Fruit fly (Drosophila melanogaster) whole organism, embryonic: Measurements from ENCODE around the gene rtv.
A peak's percentile ranks its signal among the peaks of the same experiment; 100 is the strongest.

ENCODE experiments used
- Aef1 ChIP-seq: fragments of 200-800 bp; sonication (Bioruptor generic); IDR thresholded peaks from 3 replicates; pipeline ENCODE4 v1.3.6; 2022; ENCODE audit warnings: missing biosample characterization, missing genetic modification characterization
- Atf6 ChIP-seq: fragments of 200-800 bp; sonication (Bioruptor generic); IDR thresholded peaks from 2 replicates; pipeline ENCODE4 v1.3.6; 2022; ENCODE audit warnings: missing biosample characterization, missing genetic modification characterization
- B-H2 ChIP-seq: fragments of 200-800 bp; sonication (Bioruptor generic); optimal IDR thresholded peaks from 2 replicates; lab custom pipeline; 2018; ENCODE audit warnings: missing biosample characterization, mild to moderate bottlenecking, missing genetic modification characterization
- Bdp1 ChIP-seq: fragments of 200-800 bp; sonication (Bioruptor generic); optimal IDR thresholded peaks from 3 replicates; lab custom pipeline; 2016; ENCODE audit warnings: missing biosample characterization, missing genetic modification characterization
- BtbVII ChIP-seq: fragments of 200-800 bp; sonication (Bioruptor generic); optimal IDR thresholded peaks from 3 replicates; lab custom pipeline; 2017; ENCODE audit warnings: missing biosample characterization, mild to moderate bottlenecking, missing genetic modification characterization
- CG10147 ChIP-seq: fragments of 200-800 bp; sonication (Bioruptor generic); optimal IDR thresholded peaks from 2 replicates; lab custom pipeline; 2019; ENCODE audit warnings: missing biosample characterization, mild to moderate bottlenecking, missing genetic modification characterization, moderate library complexity
- CG10462 ChIP-seq: fragments of 200-800 bp; sonication (Bioruptor generic); optimal IDR thresholded peaks from 2 replicates; lab custom pipeline; 2016; ENCODE audit warnings: missing biosample characterization, missing genetic modification characterization
- CG11085 ChIP-seq: fragments of 200-800 bp; sonication (Bioruptor generic); IDR thresholded peaks from 2 replicates; pipeline ENCODE4 v1.3.6; 2022; ENCODE audit warnings: missing biosample characterization, missing genetic modification characterization
- CG11093 ChIP-seq: fragments of 200-800 bp; sonication (Bioruptor generic); IDR thresholded peaks from 3 replicates; pipeline ENCODE4 v1.3.6; 2022; ENCODE audit warnings: missing biosample characterization, missing genetic modification characterization
- CG11247 ChIP-seq: fragments of 200-800 bp; sonication (Bioruptor generic); IDR thresholded peaks from 2 replicates; pipeline ENCODE4 v1.3.6; 2022; ENCODE audit warnings: missing biosample characterization, missing genetic modification characterization
- CG11560 ChIP-seq: fragments of 200-800 bp; sonication (Bioruptor generic); IDR thresholded peaks from 3 replicates; pipeline ENCODE4 v1.3.6; 2022; ENCODE audit warnings: missing biosample characterization, missing genetic modification characterization
- CG11696 ChIP-seq: fragments of 200-800 bp; sonication (Bioruptor generic); IDR thresholded peaks from 2 replicates; pipeline ENCODE4 v1.3.6; 2022; ENCODE audit warnings: missing biosample characterization, missing genetic modification characterization
- CG15601 ChIP-seq: fragments of 200-800 bp; sonication (Bioruptor generic); optimal IDR thresholded peaks from 3 replicates; lab custom pipeline; 2019; ENCODE audit warnings: missing biosample characterization, mild to moderate bottlenecking, missing genetic modification characterization, moderate library complexity
- CG2199 ChIP-seq: fragments of 200-800 bp; sonication (Bioruptor generic); IDR thresholded peaks from 3 replicates; pipeline ENCODE4 v1.3.6; 2022; ENCODE audit warnings: missing biosample characterization, missing genetic modification characterization
- CG30403 ChIP-seq: fragments of 200-800 bp; sonication (Bioruptor generic); optimal IDR thresholded peaks from 3 replicates; lab custom pipeline; 2016; ENCODE audit warnings: missing biosample characterization, missing genetic modification characterization
- CG32532 ChIP-seq: fragments of 200-800 bp; sonication (Bioruptor generic); IDR thresholded peaks from 2 replicates; pipeline ENCODE4 v1.3.6; 2022; ENCODE audit warnings: missing biosample characterization, missing genetic modification characterization
- CG3726 ChIP-seq: fragments of 200-800 bp; sonication (Bioruptor generic); IDR thresholded peaks from 3 replicates; pipeline ENCODE4, ENCODE4 v1.3.6; 2022; ENCODE audit warnings: missing biosample characterization, missing genetic modification characterization
- CG4617 ChIP-seq: fragments of 200-800 bp; sonication (Bioruptor generic); optimal IDR thresholded peaks from 3 replicates; lab custom pipeline; 2016; ENCODE audit warnings: missing biosample characterization, missing genetic modification characterization, borderline replicate concordance
- CG4730 ChIP-seq: fragments of 200-800 bp; sonication (Bioruptor generic); IDR thresholded peaks from 2 replicates; pipeline ENCODE4 v1.3.6; 2022; ENCODE audit warnings: missing biosample characterization, missing genetic modification characterization
- CG6689 ChIP-seq: fragments of 200-800 bp; sonication (Bioruptor generic); IDR thresholded peaks from 2 replicates; pipeline ENCODE4 v1.3.6; 2022; ENCODE audit warnings: missing biosample characterization, missing genetic modification characterization
- CG7963 ChIP-seq: fragments of 200-800 bp; sonication (Bioruptor generic); IDR thresholded peaks from 3 replicates; pipeline ENCODE4 v1.3.6; 2022; ENCODE audit warnings: missing biosample characterization, missing genetic modification characterization; ENCODE audit not compliant: partially characterized antibody
- CG7987 ChIP-seq: fragments of 200-800 bp; sonication (Bioruptor generic); optimal IDR thresholded peaks from 2 replicates; lab custom pipeline; 2018; ENCODE audit warnings: missing biosample characterization, mild to moderate bottlenecking, missing genetic modification characterization, moderate library complexity
- Camta ChIP-seq: fragments of 200-800 bp; sonication (Bioruptor generic); optimal IDR thresholded peaks from 2 replicates; lab custom pipeline; 2016; ENCODE audit warnings: missing biosample characterization, missing genetic modification characterization
- Dll ChIP-seq: fragments of 200-800 bp; sonication (Bioruptor generic); IDR thresholded peaks from 4 replicates; pipeline ENCODE4 v1.3.6; 2022; ENCODE audit warnings: missing biosample characterization, missing genetic modification characterization; ENCODE audit not compliant: partially characterized antibody
- Doc3 ChIP-seq: fragments of 200-800 bp; sonication (Bioruptor generic); IDR thresholded peaks from 3 replicates; pipeline ENCODE4 v1.3.6; 2022; ENCODE audit warnings: missing biosample characterization, missing genetic modification characterization; ENCODE audit not compliant: partially characterized antibody
- Fer2 ChIP-seq: fragments of 200-800 bp; sonication (Bioruptor generic); optimal IDR thresholded peaks from 2 replicates; lab custom pipeline; 2018; ENCODE audit warnings: missing biosample characterization, mild to moderate bottlenecking, missing genetic modification characterization, moderate library complexity
- NK7.1 ChIP-seq: fragments of 200-800 bp; sonication (Bioruptor generic); optimal IDR thresholded peaks from 3 replicates; lab custom pipeline; 2016; ENCODE audit warnings: missing biosample characterization, missing genetic modification characterization
- Neu2 ChIP-seq: fragments of 200-800 bp; sonication (Bioruptor generic); optimal IDR thresholded peaks from 3 replicates; lab custom pipeline; 2016; ENCODE audit warnings: missing biosample characterization, missing genetic modification characterization, borderline replicate concordance
- Nf-YC ChIP-seq: fragments of 200-800 bp; optimal IDR thresholded peaks from 3 replicates; lab custom pipeline; 2019; ENCODE audit warnings: missing biosample characterization, mild to moderate bottlenecking, missing genetic modification characterization, moderate library complexity
- Sry-δ ChIP-seq: fragments of 200-800 bp; sonication (Bioruptor generic); optimal IDR thresholded peaks from 2 replicates; lab custom pipeline; 2016; ENCODE audit warnings: missing biosample characterization, missing genetic modification characterization
- Xbp1 ChIP-seq: fragments of 200-800 bp; sonication (Bioruptor generic); optimal IDR thresholded peaks from 3 replicates; lab custom pipeline; 2016; ENCODE audit warnings: missing biosample characterization, mild to moderate bottlenecking, missing genetic modification characterization
- bigmax ChIP-seq: fragments of 200-800 bp; sonication (Bioruptor generic); optimal IDR thresholded peaks from 2 replicates; lab custom pipeline; 2018; ENCODE audit warnings: missing biosample characterization, mild to moderate bottlenecking, missing genetic modification characterization
- cato ChIP-seq: fragments of 200-800 bp; sonication (Bioruptor generic); optimal IDR thresholded peaks from 2 replicates; lab custom pipeline; 2016; ENCODE audit warnings: missing biosample characterization, missing genetic modification characterization, borderline replicate concordance
- chn ChIP-seq: fragments of 200-800 bp; sonication (Bioruptor generic); optimal IDR thresholded peaks from 2 replicates; lab custom pipeline; 2016; ENCODE audit warnings: missing biosample characterization, missing genetic modification characterization
- dimm ChIP-seq: fragments of 200-800 bp; sonication (Bioruptor generic); IDR thresholded peaks from 2 replicates; pipeline ENCODE4 v1.3.6; 2022; ENCODE audit warnings: missing biosample characterization, missing genetic modification characterization
- fd3F ChIP-seq: fragments of 200-800 bp; sonication (Bioruptor generic); optimal IDR thresholded peaks from 2 replicates; lab custom pipeline; 2018; ENCODE audit warnings: missing biosample characterization, mild to moderate bottlenecking, missing genetic modification characterization, moderate library complexity
- ftz-f1 ChIP-seq: fragments of 200-800 bp; sonication (Bioruptor generic); optimal IDR thresholded peaks from 2 replicates; lab custom pipeline; 2016; ENCODE audit warnings: missing biosample characterization, missing genetic modification characterization
- kah ChIP-seq: fragments of 200-800 bp; sonication (Bioruptor generic); optimal IDR thresholded peaks from 2 replicates; lab custom pipeline; 2018; ENCODE audit warnings: missing biosample characterization, mild to moderate bottlenecking, missing genetic modification characterization
- ken ChIP-seq: fragments of 200-800 bp; sonication (Bioruptor generic); IDR thresholded peaks from 3 replicates; pipeline ENCODE4 v1.3.6; 2022; ENCODE audit warnings: missing biosample characterization, missing genetic modification characterization
- lmd ChIP-seq: fragments of 200-800 bp; sonication (Bioruptor generic); IDR thresholded peaks from 2 replicates; pipeline ENCODE4 v1.3.6; 2022; ENCODE audit warnings: missing biosample characterization, missing genetic modification characterization
- lola ChIP-seq, 3 experiments: fragments of >200 bp in 2 of 3; fragments of 200-800 bp in 1 of 3; sonication (Bioruptor generic) in 1 of 3; optimal IDR thresholded peaks; 2 replicates each; lab custom pipeline; 2017 to 2019; ENCODE audit warnings: missing biosample characterization in 3 of 3, missing genetic modification characterization in 3 of 3, mild to moderate bottlenecking in 1 of 3, moderate library complexity in 1 of 3
- maf-S ChIP-seq: fragments of 200-800 bp; sonication (Bioruptor generic); optimal IDR thresholded peaks from 2 replicates; lab custom pipeline; 2016; ENCODE audit warnings: missing biosample characterization, missing genetic modification characterization
- nom ChIP-seq: fragments of 200-800 bp; sonication (Bioruptor generic); optimal IDR thresholded peaks from 2 replicates; lab custom pipeline; 2017; ENCODE audit warnings: missing biosample characterization, missing genetic modification characterization, mild to moderate bottlenecking, moderate library complexity, missing genetic modification reagents
- pum ChIP-seq: fragments of 200-800 bp; sonication (Bioruptor generic); optimal IDR thresholded peaks from 2 replicates; lab custom pipeline; 2016; ENCODE audit warnings: missing biosample characterization, missing genetic modification characterization
- sens ChIP-seq: fragments of 200-800 bp; sonication (Bioruptor generic); peaks from one replicate; lab custom pipeline; 2016; ENCODE audit warnings: missing biosample characterization, missing genetic modification characterization
- sna ChIP-seq: fragments of 200-800 bp; sonication (Bioruptor generic); IDR thresholded peaks from 2 replicates; pipeline ENCODE4 v1.3.6; 2022; ENCODE audit warnings: missing biosample characterization, missing genetic modification characterization; ENCODE audit not compliant: partially characterized antibody
- trem ChIP-seq: fragments of 200-800 bp; optimal IDR thresholded peaks from 3 replicates; lab custom pipeline; 2019; ENCODE audit warnings: missing biosample characterization, mild to moderate bottlenecking, missing genetic modification characterization, moderate library complexity
- tx ChIP-seq: fragments of 200-800 bp; sonication (Bioruptor generic); optimal IDR thresholded peaks from 2 replicates; lab custom pipeline; 2016; ENCODE audit warnings: missing biosample characterization, missing genetic modification characterization
- vnd ChIP-seq: fragments of 200-800 bp; sonication (Bioruptor generic); IDR thresholded peaks from 3 replicates; pipeline ENCODE4 v1.3.6; 2022; ENCODE audit warnings: missing biosample characterization, missing genetic modification characterization; ENCODE audit not compliant: partially characterized antibody
- wor ChIP-seq: fragments of 200-800 bp; sonication (Bioruptor generic); IDR thresholded peaks from 2 replicates; pipeline ENCODE4 v1.3.6; 2022; ENCODE audit warnings: missing biosample characterization, missing genetic modification characterization

rtv gene

DNA sequence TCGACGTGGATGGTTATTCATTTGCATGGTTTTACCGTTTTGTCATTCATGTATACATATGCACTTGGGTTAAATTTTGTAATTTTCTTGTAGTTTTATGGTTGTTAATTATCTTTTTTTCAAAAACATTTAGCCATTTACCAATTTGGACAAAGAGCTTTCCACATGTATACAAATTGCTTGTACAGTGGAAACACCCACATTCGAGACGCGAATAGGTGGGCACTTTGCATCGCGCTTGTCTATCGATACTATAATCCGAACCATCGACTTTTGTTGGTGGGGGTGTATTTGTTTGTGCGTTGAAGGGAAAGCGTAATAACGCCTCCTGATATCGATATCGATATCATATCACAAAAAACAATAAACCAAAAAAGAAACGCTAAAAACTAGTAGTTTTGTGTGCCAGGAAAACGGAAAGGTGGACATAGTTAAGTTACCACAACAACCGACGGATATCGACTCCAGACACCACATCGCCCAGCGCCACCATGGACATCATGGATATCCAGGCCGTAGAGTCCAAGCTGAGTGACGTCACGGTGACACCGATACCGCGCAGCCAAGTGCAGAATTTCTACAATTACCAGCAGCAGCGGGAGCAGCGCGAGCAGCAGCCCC lies 16.1 kb downstream of the rtv start, which contains the start of gene CDK2AP1 (continued):
- TF ChIP-seq Fer2 (tag; lab: Kevin White, UChicago) (no peak), CG11560 (tag; lab: Robert Waterston, UW) (no peak; the same call in 2 of the 3 replicates), CG32532 (peak; percentile 24), CG11085 (no peak), ken (GFP tag; lab: Robert Waterston, UW) (0 out of 3 replicates have a peak, but pooled peaks have one; percentile 10), Dll (GFP tag; lab: Robert Waterston, UW) (peak; percentile 69; the same call in 3 of the 4 replicates), sens (GFP tag; lab: Kevin White, UChicago) (peak; percentile 91), CG10147 (GFP tag; lab: Kevin White, UChicago) (no peak), CG7987 (GFP tag; lab: Kevin White, UChicago) (no peak), CG4730 (GFP tag; lab: Robert Waterston, UW) (no peak), Camta (GFP tag; lab: Kevin White, UChicago) (no peak), BtbVII (GFP tag; lab: Kevin White, UChicago) (no peak), Bdp1 (no peak), CG4617 (GFP tag; lab: Kevin White, UChicago) (peak; percentile 54), maf-S (GFP tag; lab: Kevin White, UChicago) (peak; percentile 10), vnd (GFP tag; lab: Robert Waterston, UW) (peak; percentile 70), CG7963 (GFP tag; lab: Robert Waterston, UW) (peak; percentile 72), CG15601 (tag; lab: Kevin White, UChicago) (no peak), CG11247 (GFP tag; lab: Robert Waterston, UW) (no peak), CG3726 (GFP tag; lab: Robert Waterston, UW) (no peak), CG30403 (GFP tag; lab: Kevin White, UChicago) (peak; percentile 21), wor (no peak), CG2199 (GFP tag; lab: Robert Waterston, UW) (no peak), lmd (GFP tag; lab: Robert Waterston, UW) (no peak), Doc3 (GFP tag; lab: Robert Waterston, UW) (no peak; the same call in 2 of the 3 replicates), dimm (GFP tag; lab: Robert Waterston, UW) (no peak), trem (peak; percentile 44), lola (GFP tag; optimal IDR thresholded peaks at IDR 0.05; lab: Kevin White, UChicago) (peak in 1 of 3 experiments; percentile 78), CG11093 (GFP tag; lab: Robert Waterston, UW) (no peak), Nf-YC (tag; lab: Kevin White, UChicago) (no peak), cato (GFP tag; lab: Kevin White, UChicago) (no peak), Atf6 (GFP tag; lab: Robert Waterston, UW) (no peak), NK7.1 (GFP tag; lab: Kevin White, UChicago) (no peak), kah (no peak), Aef1 (GFP tag; lab: Robert Waterston, UW) (peak; percentile 25; the same call in 1 of the 3 replicates), chn (GFP tag; lab: Kevin White, UChicago) (peak; percentile 49), CG10462 (no peak), fd3F (GFP tag; lab: Kevin White, UChicago) (no peak), CG11696 (no peak), CG6689 (GFP tag; lab: Robert Waterston, UW) (no peak), Xbp1 (GFP tag; lab: Kevin White, UChicago) (peak; percentile 32), Neu2 (GFP tag; lab: Kevin White, UChicago) (no peak), bigmax (GFP tag; lab: Kevin White, UChicago) (no peak), sna (GFP tag; lab: Robert Waterston, UW) (peak; percentile 68; the same call in 1 of the 2 replicates), B-H2 (GFP tag; lab: Kevin White, UChicago) (peak; percentile 11), pum (GFP tag; lab: Kevin White, UChicago) (peak; percentile 22), tx (GFP tag; lab: Kevin White, UChicago) (peak; percentile 3), Sry-δ (GFP tag; lab: Kevin White, UChicago) (peak; percentile 81), nom (GFP tag; lab: Kevin White, UChicago) (peak; percentile 8), ftz-f1 (GFP tag; lab: Kevin White, UChicago) (no peak)
